Worm (Caenorhabditis elegans) whole organism, late embryonic: ENCODE measurements around the gene cnc-3.

Experiments used
- elt-4 ChIP-seq: sonication (generic microtip); optimal IDR thresholded peaks from 2 replicates; lab custom pipeline; 2016; ENCODE audit warnings: missing genetic modification characterization, missing compliant biosample characterization
- fkh-10 ChIP-seq: fragments of 150-350 bp; optimal IDR thresholded peaks from 2 replicates; lab custom pipeline; 2014; ENCODE audit warnings: missing biosample characterization, missing genetic modification reagents, missing genetic modification characterization
- hlh-8 ChIP-seq: sonication (generic microtip); optimal IDR thresholded peaks from 2 replicates; lab custom pipeline; 2016; ENCODE audit warnings: missing genotype, missing genetic modification characterization, missing compliant biosample characterization
- nfya-1 ChIP-seq: sonication (generic microtip); optimal IDR thresholded peaks from 2 replicates; lab custom pipeline; 2017; ENCODE audit warnings: missing genetic modification characterization, mild to moderate bottlenecking, missing compliant biosample characterization, antibody characterized with exemption, moderate library complexity
- nhr-11 ChIP-seq: fragments of 150-350 bp; optimal IDR thresholded peaks from 2 replicates; lab custom pipeline; 2014; ENCODE audit warnings: missing biosample characterization, missing genetic modification characterization
- nhr-232 ChIP-seq: sonication (generic microtip); optimal IDR thresholded peaks from 2 replicates; lab custom pipeline; 2016; ENCODE audit warnings: missing genetic modification characterization, missing compliant biosample characterization
- pha-4 ChIP-seq: fragments of 150-350 bp; optimal IDR thresholded peaks from 2 replicates; lab custom pipeline; 2018; ENCODE audit warnings: missing biosample characterization, missing genetic modification reagents, missing genetic modification characterization
- ref-2 ChIP-seq: sonication (generic microtip); optimal IDR thresholded peaks from 2 replicates; lab custom pipeline; 2016; ENCODE audit warnings: missing genetic modification characterization, missing compliant biosample characterization
- tbx-7 ChIP-seq: sonication (generic microtip); optimal IDR thresholded peaks from 2 replicates; lab custom pipeline; 2016; ENCODE audit warnings: missing genotype, missing genetic modification characterization, missing compliant biosample characterization
- unc-55 ChIP-seq: sonication (generic microtip); optimal IDR thresholded peaks from 2 replicates; lab custom pipeline; 2017; ENCODE audit warnings: missing biosample characterization, missing genetic modification reagents, missing genetic modification characterization
- unc-86 ChIP-seq: sonication (generic microtip); optimal IDR thresholded peaks from 2 replicates; lab custom pipeline; 2016; ENCODE audit warnings: missing genetic modification characterization, missing compliant biosample characterization

DNA sequence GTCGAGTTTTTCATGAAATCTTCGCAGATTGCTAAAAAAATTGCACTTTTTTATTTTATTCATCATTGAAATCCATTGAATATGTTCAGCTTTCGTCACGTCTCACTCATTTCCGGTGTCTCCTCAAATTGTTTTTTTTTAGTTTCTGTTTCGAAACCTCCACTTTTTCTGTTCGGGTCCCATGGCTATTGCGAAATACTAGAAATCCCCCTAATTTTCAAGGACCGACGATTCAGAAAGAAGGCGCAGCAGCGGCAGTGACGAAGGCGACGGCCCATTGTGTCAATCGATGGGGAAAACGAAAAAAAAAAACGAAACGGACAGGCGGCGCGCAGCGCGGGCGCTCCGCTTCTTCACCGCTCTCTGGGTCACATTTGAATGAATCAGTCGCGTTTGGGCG lies 24.2 kb downstream of the cnc-3 start:
- TF ChIP-seq unc-55 (GFP tag; lab: Kevin White, UChicago) (no peak), nhr-11 (tag; lab: Kevin White, UChicago) (no peak), fkh-10 (GFP tag; lab: Kevin White, UChicago) (no peak), nhr-232 (tag; lab: Kevin White, UChicago) (no peak), pha-4 (tag; lab: Kevin White, UChicago) (no peak), tbx-7 (tag; lab: Kevin White, UChicago) (no peak), elt-4 (tag; lab: Kevin White, UChicago) (no peak), hlh-8 (no peak), unc-86 (tag; lab: Kevin White, UChicago) (no peak), nfya-1 (no peak), ref-2 (tag; lab: Kevin White, UChicago) (no peak)
